Fruit fly (Drosophila melanogaster) whole organism, wandering third instar larva: ENCODE measurements around the gene CG14969.
A peak's percentile ranks its signal among the peaks of the same experiment; 100 is the strongest.

ENCODE experiments used
- CG9705 ChIP-seq: fragments of 200-800 bp; sonication (Bioruptor generic); optimal IDR thresholded peaks from 2 replicates; lab custom pipeline; 2018; ENCODE audit warnings: missing biosample characterization, mild to moderate bottlenecking, missing genetic modification characterization
- CrebA ChIP-seq: fragments of 200-800 bp; sonication (Bioruptor generic); optimal IDR thresholded peaks from 2 replicates; lab custom pipeline; 2016; ENCODE audit warnings: missing biosample characterization, mild to moderate bottlenecking, missing genetic modification characterization, borderline replicate concordance
- GATAd ChIP-seq: sonication (Bioruptor generic); optimal IDR thresholded peaks from 2 replicates; lab custom pipeline; 2016; ENCODE audit warnings: missing biosample characterization, missing genetic modification characterization
- HLH106 ChIP-seq: fragments of 200-800 bp; optimal IDR thresholded peaks from 3 replicates; lab custom pipeline; 2019; ENCODE audit warnings: missing biosample characterization, mild to moderate bottlenecking, missing genetic modification characterization, moderate library complexity
- Hnf4 ChIP-seq: fragments of 200-800 bp; sonication (Bioruptor generic); optimal IDR thresholded peaks from 2 replicates; lab custom pipeline; 2016; ENCODE audit warnings: missing biosample characterization, mild to moderate bottlenecking, missing genetic modification characterization
- Hr83 ChIP-seq: fragments of 200-300 bp; sonication (Bioruptor generic); optimal IDR thresholded peaks from 2 replicates; lab custom pipeline; 2016; ENCODE audit warnings: missing biosample characterization, mild to moderate bottlenecking, missing genetic modification characterization, moderate library complexity; ENCODE audit not compliant: poor library complexity, severe bottlenecking
- Jra ChIP-seq: sonication (Bioruptor generic); optimal IDR thresholded peaks from 2 replicates; lab custom pipeline; 2016; ENCODE audit warnings: missing biosample characterization, missing genetic modification characterization
- Mio ChIP-seq: sonication (Bioruptor generic); optimal IDR thresholded peaks from 2 replicates; lab custom pipeline; 2016; ENCODE audit warnings: missing biosample characterization, missing genetic modification characterization
- N ChIP-seq: fragments of >200 bp; optimal IDR thresholded peaks from 2 replicates; lab custom pipeline; 2018; ENCODE audit warnings: missing biosample characterization, missing external identifiers, missing genetic modification characterization
- OdsH ChIP-seq: fragments of 200-800 bp; sonication (Bioruptor generic); optimal IDR thresholded peaks from 2 replicates; lab custom pipeline; 2016; ENCODE audit warnings: missing biosample characterization, mild to moderate bottlenecking, missing genetic modification characterization
- Rel ChIP-seq, 2 experiments: fragments of 200-800 bp; sonication (Bioruptor generic) in 1 of 2; optimal IDR thresholded peaks; 2 replicates in 1 of 2; 3 replicates in 1 of 2; lab custom pipeline; 2016 to 2019; ENCODE audit warnings: mild to moderate bottlenecking in 2 of 2, missing biosample characterization in 2 of 2, missing genetic modification characterization in 2 of 2, moderate library complexity in 1 of 2
- Sp1 ChIP-seq: fragments of 200-800 bp; sonication (Bioruptor generic); optimal IDR thresholded peaks from 3 replicates; lab custom pipeline; 2019; ENCODE audit warnings: missing biosample characterization, mild to moderate bottlenecking, missing genetic modification characterization, moderate library complexity
- br ChIP-seq: fragments of 200-800 bp; sonication (Bioruptor generic); optimal IDR thresholded peaks from 2 replicates; lab custom pipeline; 2016; ENCODE audit warnings: missing biosample characterization, missing genetic modification characterization
- dl ChIP-seq, 2 experiments: fragments of 175-275, 200-275 bp in 1 of 2; fragments of 200-275 bp in 1 of 2; sonication (Bioruptor generic); optimal IDR thresholded peaks; lab custom pipeline; 2018; ENCODE audit warnings: mild to moderate bottlenecking in 2 of 2, missing biosample characterization in 2 of 2, missing genetic modification characterization in 2 of 2, moderate library complexity in 2 of 2; ENCODE audit not compliant: partially characterized antibody in 2 of 2, insufficient read depth in 1 of 2
- dmrt93B ChIP-seq: fragments of 200-800 bp; sonication (Bioruptor generic); optimal IDR thresholded peaks from 2 replicates; lab custom pipeline; 2018; ENCODE audit warnings: missing biosample characterization, mild to moderate bottlenecking, missing genetic modification characterization
- dsf ChIP-seq: sonication (Bioruptor generic); optimal IDR thresholded peaks from 2 replicates; lab custom pipeline; 2016; ENCODE audit warnings: missing biosample characterization, missing genetic modification characterization, borderline replicate concordance
- ey ChIP-seq: fragments of 200-800 bp; sonication (Bioruptor generic); optimal IDR thresholded peaks from 2 replicates; lab custom pipeline; 2016; ENCODE audit warnings: missing biosample characterization, missing genetic modification characterization
- foxo ChIP-seq, 2 experiments: fragments of 200-800 bp; sonication (Bioruptor generic); optimal IDR thresholded peaks; 2 replicates in 1 of 2; 3 replicates in 1 of 2; lab custom pipeline; 2016 to 2017; ENCODE audit warnings: missing biosample characterization in 2 of 2, missing genetic modification characterization in 2 of 2
- fru ChIP-seq: fragments of 200-800 bp; sonication (Bioruptor generic); optimal IDR thresholded peaks from 3 replicates; lab custom pipeline; 2016; ENCODE audit warnings: missing biosample characterization, mild to moderate bottlenecking, missing genetic modification characterization
- jim ChIP-seq: fragments of 175-275, 200-325 bp; sonication (Bioruptor generic); optimal IDR thresholded peaks from 2 replicates; lab custom pipeline; 2016; ENCODE audit warnings: missing biosample characterization, mild to moderate bottlenecking, missing genetic modification characterization
- rgr ChIP-seq: fragments of 200-800 bp; sonication (Bioruptor generic); optimal IDR thresholded peaks from 3 replicates; lab custom pipeline; 2016; ENCODE audit warnings: missing biosample characterization, mild to moderate bottlenecking, missing genetic modification characterization
- sage ChIP-seq: fragments of 200-800 bp; sonication (Bioruptor generic); optimal IDR thresholded peaks from 2 replicates; lab custom pipeline; 2016; ENCODE audit warnings: missing biosample characterization, mild to moderate bottlenecking, missing genetic modification characterization
- sv ChIP-seq: fragments of 200-800 bp; sonication (Bioruptor generic); optimal IDR thresholded peaks from 3 replicates; lab custom pipeline; 2016; ENCODE audit warnings: missing biosample characterization, missing genetic modification characterization
- usp ChIP-seq: fragments of >200 bp; optimal IDR thresholded peaks from 2 replicates; lab custom pipeline; 2017; ENCODE audit warnings: missing biosample characterization, missing genetic modification characterization
- woc ChIP-seq: sonication (Bioruptor generic); optimal IDR thresholded peaks from 2 replicates; lab custom pipeline; 2016; ENCODE audit warnings: missing biosample characterization, mild to moderate bottlenecking, missing genetic modification characterization

CG14969 gene

dm6 chr3L:3352516-3352915 is 17.7 kb upstream of the CG14969 start:
- TF ChIP-seq HLH106: no peak
- no peak for TF ChIP-seq Hnf4 (GFP tag; lab: Kevin White, UChicago)

DNA sequence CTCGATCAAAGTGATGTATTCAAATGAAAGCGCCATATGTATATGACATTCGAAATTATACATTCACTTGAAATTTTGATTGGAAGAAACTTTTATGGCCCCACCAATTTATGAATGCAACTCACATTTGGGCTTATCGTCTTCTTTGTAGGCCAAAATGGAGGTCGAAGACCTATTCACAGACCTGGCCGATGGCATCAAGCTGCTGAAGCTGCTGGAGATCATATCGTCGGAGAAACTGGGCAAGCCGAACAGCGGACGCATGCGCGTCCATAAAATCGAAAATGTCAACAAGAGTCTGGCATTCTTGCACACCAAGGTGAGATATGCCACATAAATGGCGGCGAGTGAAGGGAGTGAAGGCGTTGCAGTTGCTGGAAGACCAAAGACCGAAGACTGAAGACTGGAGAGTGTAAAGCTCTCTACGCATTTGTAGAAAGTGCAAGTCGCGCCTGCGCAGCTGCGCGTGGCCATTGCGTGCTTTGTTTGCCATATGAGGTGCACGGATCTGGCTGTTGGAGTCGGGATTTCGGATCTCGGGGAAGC is 17.1 kb upstream of the CG14969 start:
- TF ChIP-seq jim (GFP tag; lab: Kevin White, UChicago) (no peak), woc (GFP tag; lab: Kevin White, UChicago) (no peak), CG9705 (no peak), Hnf4 (GFP tag; lab: Kevin White, UChicago) (no peak), HLH106 (no peak), CrebA (GFP tag; lab: Kevin White, UChicago) (no peak), Rel (GFP tag; optimal IDR thresholded peaks at IDR 0.05; lab: Kevin White, UChicago) (no peak), Rel (tag; optimal IDR thresholded peaks at IDR 0.05; lab: Kevin White, UChicago) (no peak), br (GFP tag; lab: Kevin White, UChicago) (no peak), dsf (GFP tag; lab: Kevin White, UChicago) (no peak), Hr83 (GFP tag; lab: Kevin White, UChicago) (no peak), foxo (GFP tag; optimal IDR thresholded peaks at IDR 0.05; lab: Kevin White, UChicago) (no peak), sage (GFP tag; lab: Kevin White, UChicago) (no peak), N (GFP tag; lab: Kevin White, UChicago) (no peak), GATAd (GFP tag; lab: Kevin White, UChicago) (no peak), dl (GFP tag; optimal IDR thresholded peaks at IDR 0.05; lab: Kevin White, UChicago; ENCODE audit: insufficient read depth in 1 of 2, partially characterized antibody in 2 of 2) (no peak)

dm6 chr3L:3350572-3351343 is 16.0 kb upstream of the CG14969 start:
- TF ChIP-seq ey (GFP tag; lab: Kevin White, UChicago) (peak; percentile 60), rgr (GFP tag; lab: Kevin White, UChicago) (peak; percentile 53), Mio (no peak), Rel (GFP tag; optimal IDR thresholded peaks at IDR 0.05; lab: Kevin White, UChicago) (no peak), Rel (tag; optimal IDR thresholded peaks at IDR 0.05; lab: Kevin White, UChicago) (peak; percentile 10), Hr83 (GFP tag; lab: Kevin White, UChicago) (no peak), br (GFP tag; lab: Kevin White, UChicago) (peak; percentile 28), OdsH (GFP tag; lab: Kevin White, UChicago) (peak; percentile 21), fru (GFP tag; lab: Kevin White, UChicago) (peak; percentile 61)

DNA sequence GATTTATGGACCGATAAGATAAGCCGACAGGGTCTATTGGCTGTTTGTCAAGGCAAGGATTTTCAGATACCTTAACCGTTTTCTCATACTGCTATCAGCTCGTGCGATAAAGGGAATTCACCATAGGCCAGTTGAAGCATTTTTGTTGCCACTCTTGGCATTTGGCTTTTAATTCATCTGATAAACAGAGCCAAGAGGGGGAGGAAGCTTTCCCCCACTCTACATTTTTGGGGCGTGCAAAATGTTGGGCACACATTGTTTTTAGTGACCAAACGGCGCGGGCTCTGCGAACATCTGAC is 15.0 kb upstream of the CG14969 start:
- TF ChIP-seq CrebA (GFP tag; lab: Kevin White, UChicago) (no peak), Rel (GFP tag; optimal IDR thresholded peaks at IDR 0.05; lab: Kevin White, UChicago) (no peak), Rel (tag; optimal IDR thresholded peaks at IDR 0.05; lab: Kevin White, UChicago) (peak; percentile 85)

DNA sequence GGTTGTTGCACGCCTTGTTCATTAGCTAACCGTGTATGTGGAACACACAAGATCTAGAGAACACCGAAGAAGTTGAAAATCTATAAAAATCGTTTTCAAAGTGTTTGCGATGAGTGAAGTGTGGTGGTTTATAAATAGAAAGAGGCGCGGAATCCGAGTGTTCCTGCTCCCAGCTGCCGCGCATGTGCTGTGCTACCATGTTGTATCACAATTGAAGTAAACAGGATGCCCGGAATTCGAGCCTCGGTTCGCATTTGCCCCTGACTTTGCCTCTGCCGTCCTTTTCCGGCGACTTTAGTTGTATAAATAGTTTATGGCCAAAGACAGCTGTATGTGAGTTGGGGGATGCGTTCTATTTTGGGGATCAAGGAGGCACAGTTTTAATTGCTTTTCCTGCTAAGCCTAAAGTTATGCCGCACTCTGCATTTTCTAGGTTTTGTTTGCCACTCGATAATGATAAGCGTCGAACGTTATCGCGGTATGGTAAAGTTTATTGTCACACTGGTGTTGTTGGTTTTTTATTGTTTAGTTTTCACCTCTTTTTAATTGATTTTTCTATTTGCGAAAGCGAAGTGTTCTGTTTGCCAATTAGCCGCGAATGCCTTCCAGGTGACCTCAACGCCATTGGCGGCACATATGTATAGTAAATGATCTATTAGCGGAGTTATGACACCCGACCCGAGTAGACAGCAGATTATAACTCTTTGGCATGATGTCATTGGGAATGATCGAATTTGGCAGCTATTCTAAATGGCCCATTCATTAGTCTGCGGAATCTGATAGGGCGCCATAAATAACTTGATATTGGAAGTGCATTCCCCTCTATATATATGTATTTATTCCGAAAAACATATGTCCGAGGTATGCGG is 14.4 kb upstream of the CG14969 start:
- TF ChIP-seq Jra (GFP tag; lab: Kevin White, UChicago): no peak
- TF ChIP-seq ey (GFP tag; lab: Kevin White, UChicago): no peak
- TF ChIP-seq CrebA (GFP tag; lab: Kevin White, UChicago): no peak
- TF ChIP-seq dmrt93B (GFP tag; lab: Kevin White, UChicago): no peak
- no peak for TF ChIP-seq usp (GFP tag; lab: Kevin White, UChicago)
- TF ChIP-seq sv: no peak
- peak; percentile 20 for TF ChIP-seq Sp1
